Worm (Caenorhabditis elegans): ENCODE measurements around the gene nhr-145.

DNA sequence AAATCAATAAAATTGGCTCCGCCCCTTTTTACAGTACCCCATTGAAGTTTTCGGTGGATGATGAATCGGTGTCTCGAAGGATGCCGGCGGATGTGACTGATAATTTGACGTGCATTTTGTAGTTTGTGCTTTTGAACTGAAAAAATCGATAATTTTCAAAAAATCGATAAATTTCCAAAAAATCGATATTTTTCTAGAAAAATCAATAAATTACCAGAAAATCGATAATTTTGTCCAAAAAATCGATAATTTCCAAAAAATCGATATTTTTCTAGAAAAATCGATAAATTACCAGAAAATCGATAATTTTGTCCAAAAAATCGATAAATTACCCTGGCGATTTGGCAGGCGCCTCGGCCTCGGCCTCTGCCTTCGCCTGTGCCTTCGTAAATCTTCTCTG lies 12.0 kb downstream of the nhr-145 start:
- TF ChIP-seq aly-2 (tag; optimal IDR thresholded peaks at IDR 0.05), result no peak
- TF ChIP-seq nhr-28 (tag; optimal IDR thresholded peaks at IDR 0.05), result no peak
- no peak for TF ChIP-seq ceh-62 (tag; optimal IDR thresholded peaks at IDR 0.05)
- no peak for TF ChIP-seq fos-1 (tag; optimal IDR thresholded peaks at IDR 0.05)
- TF ChIP-seq snpc-4 (tag; optimal IDR thresholded peaks at IDR 0.05), result no peak
- no peak for TF ChIP-seq duxl-1 (tag; optimal IDR thresholded peaks at IDR 0.05; ENCODE audit: poor library complexity)
- no peak for TF ChIP-seq hif-1 (tag; optimal IDR thresholded peaks at IDR 0.05)

All from whole organism, L4 larva.